Fruit fly (Drosophila melanogaster): ENCODE data around the gene Drsl2.

- TF ChIP-seq EcR (GFP tag; optimal IDR thresholded peaks at IDR 0.05) (no peak), rn (GFP tag; IDR thresholded peaks at IDR 0.05) (no peak), CG4496 (GFP tag; IDR thresholded peaks at IDR 0.05) (no peak)
Measured at dm6 chr3L:3316441-3316840, 2.3 kb downstream of the Drsl2 start, which contains the start of gene Drsl5.

Data from whole organism, pupa.